Fruit fly (Drosophila melanogaster) ovary, adult (tissue): ENCODE data around the gene pad.

Source experiments
- CG17801 ChIP-seq: fragments of 200-800 bp; optimal IDR thresholded peaks from 2 replicates; lab custom pipeline; 2019; ENCODE audit warnings: missing biosample characterization, mild to moderate bottlenecking, missing genetic modification characterization, moderate library complexity; ENCODE audit not compliant: partially characterized antibody

The pad gene

dm6 chr3R:16341817-16342374 is at the start of gene pad, which contains the start of gene SF2:
pad (plus strand) TSS chr3R:16342318.
SF2 (minus strand) TSS chr3R:16341988.
- TF ChIP-seq CG17801 (GFP tag; lab: Kevin White, UChicago): peak; percentile 77

DNA sequence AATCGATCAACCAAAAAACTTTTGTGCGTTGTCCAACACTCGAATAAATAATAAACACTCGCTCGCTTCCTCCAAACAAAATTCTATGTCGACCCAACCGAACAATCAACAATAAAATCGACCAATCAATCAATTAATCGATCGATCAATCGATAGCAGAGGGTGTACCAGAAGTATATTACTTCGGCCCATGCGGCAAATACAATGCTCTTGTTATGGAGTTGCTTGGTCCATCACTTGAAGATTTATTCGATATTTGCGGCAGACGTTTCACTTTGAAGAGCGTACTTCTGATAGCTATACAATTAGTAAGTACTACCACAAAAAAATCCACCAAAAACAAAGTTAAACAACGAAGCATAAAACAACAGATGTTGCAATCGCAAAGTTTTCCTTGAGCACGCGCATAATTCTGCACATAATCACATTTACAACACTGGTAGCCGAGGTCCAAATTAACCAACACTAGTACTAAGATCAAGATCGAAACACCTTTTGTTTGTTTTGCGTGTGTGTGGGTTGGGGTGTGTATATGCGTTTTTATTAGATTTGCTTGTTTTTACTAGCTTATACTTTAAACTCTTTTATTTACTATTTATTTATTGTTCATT is 46.5 kb upstream of the pad start:
- no peak for TF ChIP-seq CG17801 (GFP tag; lab: Kevin White, UChicago)

DNA sequence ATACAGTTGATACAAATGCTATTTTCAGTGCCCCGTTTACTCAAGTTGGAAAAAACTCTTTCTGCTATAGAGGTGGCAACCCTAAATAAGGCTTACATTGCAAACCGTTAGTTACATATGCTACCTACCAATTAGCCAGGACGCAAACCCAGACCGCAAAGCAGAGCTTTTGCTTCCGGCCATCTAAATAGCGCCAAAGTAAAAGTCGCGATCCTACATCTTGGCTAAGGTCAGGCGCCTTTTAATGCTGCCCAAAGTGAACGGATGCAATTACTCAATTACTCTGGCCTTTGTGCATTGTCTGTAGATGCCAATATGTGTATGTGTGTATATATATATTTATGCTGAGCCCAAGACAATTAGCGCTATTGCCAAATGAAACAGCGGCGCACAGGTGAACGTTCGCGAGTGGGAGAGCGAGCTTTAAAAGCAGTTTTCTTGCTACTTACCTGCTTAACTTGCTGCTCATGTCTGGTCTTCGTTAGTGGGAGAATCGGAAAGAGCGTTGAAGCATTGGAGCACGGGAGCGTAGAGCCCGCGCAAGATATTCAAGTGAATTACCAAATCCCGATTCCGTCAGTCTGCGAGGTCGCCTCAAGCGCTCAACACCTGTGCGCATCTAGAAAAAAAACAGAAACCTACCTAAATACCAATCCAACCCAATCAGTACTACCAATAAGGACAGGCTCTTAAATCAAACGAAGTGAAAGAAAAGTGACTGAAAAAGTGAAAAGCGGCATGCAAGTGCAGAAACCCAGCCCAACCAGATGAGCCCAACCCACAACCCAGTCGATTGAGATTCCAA is 36.7 kb upstream of the pad start, which contains the start of gene Zip89B:
Zip89B (plus strand) TSS at position 574 of the 805 bp plus-strand sequence.
- peak; percentile 36 for TF ChIP-seq CG17801 (GFP tag; lab: Kevin White, UChicago)

DNA sequence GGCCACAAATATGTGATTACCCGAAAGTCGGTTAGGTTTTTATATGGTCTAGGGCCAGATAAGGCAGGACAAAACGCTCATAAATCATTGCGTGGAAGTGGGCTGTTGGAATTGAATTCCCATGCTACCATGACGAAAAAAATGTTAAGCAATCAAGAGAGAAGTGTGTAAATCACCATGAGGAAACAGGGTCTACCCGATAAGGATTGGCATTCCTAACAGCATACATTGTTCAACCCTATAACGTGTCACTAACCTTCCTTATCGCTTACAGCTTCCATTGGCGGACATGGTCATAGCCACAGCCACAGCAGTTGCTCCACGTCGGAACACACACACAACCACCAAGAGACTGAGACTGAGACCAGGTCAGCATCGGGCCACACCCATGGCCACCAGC is 34.1 kb upstream of the pad start:
- no peak for TF ChIP-seq CG17801 (GFP tag; lab: Kevin White, UChicago)

dm6 chr3R:16309302-16310080 is 32.6 kb upstream of the pad start:
- TF ChIP-seq CG17801 (GFP tag; lab: Kevin White, UChicago): no peak

- TF ChIP-seq CG17801 (GFP tag; lab: Kevin White, UChicago): no peak
Observed at dm6 chr3R:16310081-16310493, 32.0 kb upstream of the pad start.

dm6 chr3R:16316747-16317146 is 25.4 kb upstream of the pad start:
- no peak for TF ChIP-seq CG17801 (GFP tag; lab: Kevin White, UChicago)

- TF ChIP-seq CG17801 (GFP tag; lab: Kevin White, UChicago): no peak
Observed at dm6 chr3R:16321538-16321937, 20.6 kb upstream of the pad start, which contains the start of gene CG44044. CG44044 (plus strand) TSS chr3R:16321838.

- TF ChIP-seq CG17801 (GFP tag; lab: Kevin White, UChicago): no peak
Observed at dm6 chr3R:16323093-16323492, 19.0 kb upstream of the pad start, which contains the start of gene CG6901. CG6901 (plus strand) TSS chr3R:16323415.

DNA sequence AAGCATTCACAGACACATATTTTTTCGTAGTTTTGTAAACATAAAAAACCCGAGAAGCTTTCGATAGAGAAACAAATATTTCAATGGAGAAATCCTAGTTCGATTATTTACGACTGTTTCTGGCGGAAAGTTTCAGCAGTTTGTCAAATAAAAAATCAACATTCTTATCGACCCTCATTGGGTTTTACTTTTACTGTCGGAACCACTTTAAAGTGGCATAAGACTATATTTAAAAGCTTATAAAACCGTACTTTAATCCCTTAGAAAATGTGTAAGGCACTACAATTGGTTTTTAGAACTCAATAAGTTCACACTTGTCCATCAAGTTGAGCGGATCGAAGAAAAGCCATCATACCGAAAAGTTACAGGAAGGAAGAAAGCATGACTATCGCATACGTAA is 16.9 kb upstream of the pad start, which contains the start of gene CG17929:
CG17929 (plus strand) TSS at position 301 of the 400 bp plus-strand sequence.
- TF ChIP-seq CG17801 (GFP tag; lab: Kevin White, UChicago): no peak

DNA sequence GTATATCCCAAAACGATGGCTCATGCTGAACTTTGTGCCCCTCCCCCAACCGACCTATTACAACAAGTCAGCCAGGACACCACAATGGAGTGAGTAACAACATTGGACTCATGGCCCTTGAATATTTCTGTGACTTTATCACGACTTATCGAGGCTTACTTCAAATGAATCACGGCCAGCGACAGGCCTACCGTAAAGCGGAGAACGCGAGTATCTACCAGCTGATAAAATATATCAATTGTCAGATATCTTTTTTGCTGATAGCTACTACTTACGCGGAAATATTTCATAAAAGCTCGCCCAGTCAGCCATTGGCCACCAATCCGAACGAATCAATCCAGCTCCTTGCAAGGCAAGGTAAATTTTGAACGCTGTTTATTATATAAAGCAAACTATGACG is 14.6 kb upstream of the pad start, which contains the start of gene CG17930:
CG17930 (plus strand) TSS at position 301 of the 400 bp plus-strand sequence.
- no peak for TF ChIP-seq CG17801 (GFP tag; lab: Kevin White, UChicago)

DNA sequence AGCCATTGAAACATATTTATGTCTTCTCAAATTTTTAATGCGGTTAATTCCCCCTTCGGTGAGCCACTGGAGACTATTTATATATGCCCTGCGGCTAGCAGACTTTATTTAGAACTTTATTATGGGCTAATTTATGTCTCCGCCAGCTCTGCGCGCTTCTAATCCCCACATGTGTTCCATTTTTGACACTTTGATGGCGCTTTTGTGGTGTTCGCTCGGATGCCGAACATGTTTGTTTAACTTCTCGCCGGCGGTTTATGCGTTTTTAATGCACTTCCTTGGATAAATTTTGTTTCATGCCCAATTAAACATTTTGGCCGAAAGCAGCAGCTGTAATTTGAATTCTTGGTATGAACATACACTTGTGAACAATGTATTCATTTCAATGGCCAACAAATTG is 12.3 kb upstream of the pad start:
- no peak for TF ChIP-seq CG17801 (GFP tag; lab: Kevin White, UChicago)

DNA sequence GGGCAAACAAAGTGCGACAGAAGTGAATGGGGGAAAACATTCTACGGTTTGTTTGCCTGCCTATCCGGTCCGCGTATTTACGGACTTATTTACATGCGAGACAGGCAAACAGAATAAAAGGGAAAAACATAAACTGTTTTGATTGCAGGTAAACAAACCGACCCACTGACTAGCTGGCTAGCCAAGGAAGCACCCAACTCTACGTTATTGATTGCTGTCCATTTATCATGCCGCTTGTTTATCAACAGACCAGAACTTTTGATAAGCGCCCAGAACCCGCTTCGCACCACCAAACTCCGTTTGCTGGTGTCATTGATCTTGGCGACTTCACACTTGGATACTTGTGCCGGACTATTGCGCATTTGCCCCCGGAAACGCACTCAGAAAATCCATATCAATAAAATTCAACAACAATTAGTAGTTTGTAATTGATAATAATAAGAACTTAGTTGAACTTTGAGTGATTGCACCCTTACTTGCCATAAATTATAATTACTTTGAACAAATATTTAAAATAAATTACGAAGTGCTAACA is 10.2 kb upstream of the pad start:
- TF ChIP-seq CG17801 (GFP tag; lab: Kevin White, UChicago): no peak

DNA sequence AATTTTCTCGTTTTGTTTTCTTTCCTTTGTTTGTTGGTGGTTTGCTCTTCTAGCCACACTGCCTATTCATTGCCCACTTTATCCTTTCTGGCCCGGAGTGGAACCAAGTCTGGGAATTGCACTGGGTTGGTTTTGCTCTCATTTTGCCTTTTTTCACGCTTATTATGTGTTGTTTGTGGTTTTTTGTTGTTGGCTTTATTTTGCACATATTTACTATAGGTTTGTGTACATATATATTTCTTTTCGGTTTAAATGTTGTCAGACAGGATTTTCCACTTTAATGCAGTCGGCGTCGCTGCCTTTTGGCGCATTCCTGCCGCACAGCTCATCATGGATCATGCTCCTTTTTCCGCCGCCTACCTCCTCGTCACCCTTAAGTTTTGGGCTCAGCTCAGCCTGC is 7.8 kb upstream of the pad start:
- no peak for TF ChIP-seq CG17801 (GFP tag; lab: Kevin White, UChicago)
